Fruit fly (Drosophila melanogaster) whole organism, embryonic: ENCODE data around the gene CG31321.

ENCODE experiments used
- B-H2 ChIP-seq: fragments of 200-800 bp; sonication (Bioruptor generic); optimal IDR thresholded peaks from 2 replicates; lab custom pipeline; 2018; ENCODE audit warnings: missing biosample characterization, mild to moderate bottlenecking, missing genetic modification characterization
- Bgb ChIP-seq: fragments of 200-800 bp; sonication (Bioruptor generic); IDR thresholded peaks from 2 replicates; pipeline ENCODE4 v1.3.6; 2022; ENCODE audit warnings: missing biosample characterization, missing genetic modification characterization; ENCODE audit not compliant: partially characterized antibody
- CG10431 ChIP-seq: fragments of 200-800 bp; sonication (Bioruptor generic); optimal IDR thresholded peaks from 3 replicates; lab custom pipeline; 2018; ENCODE audit warnings: missing biosample characterization, mild to moderate bottlenecking, missing genetic modification characterization
- CG11560 ChIP-seq: fragments of 200-800 bp; sonication (Bioruptor generic); IDR thresholded peaks from 3 replicates; pipeline ENCODE4 v1.3.6; 2022; ENCODE audit warnings: missing biosample characterization, missing genetic modification characterization
- CG11723 ChIP-seq: fragments of 200-800 bp; sonication (Bioruptor generic); optimal IDR thresholded peaks from 2 replicates; lab custom pipeline; 2017; ENCODE audit warnings: missing biosample characterization, mild to moderate bottlenecking, missing genetic modification characterization
- CG1233 ChIP-seq: fragments of 200-800 bp; sonication (Bioruptor generic); optimal IDR thresholded peaks from 4 replicates; lab custom pipeline; 2018; ENCODE audit warnings: missing biosample characterization, mild to moderate bottlenecking, missing genetic modification characterization
- CG12769 ChIP-seq: fragments of 200-800 bp; sonication (Bioruptor generic); optimal IDR thresholded peaks from 2 replicates; lab custom pipeline; 2019; ENCODE audit warnings: missing biosample characterization, mild to moderate bottlenecking, missing genetic modification characterization, moderate library complexity
- CG14014 ChIP-seq: fragments of 200-800 bp; sonication (Bioruptor generic); IDR thresholded peaks from 2 replicates; pipeline ENCODE4 v1.3.6; 2022; ENCODE audit warnings: missing biosample characterization, missing genetic modification characterization
- CG15479 ChIP-seq: fragments of 200-800 bp; sonication (Bioruptor generic); optimal IDR thresholded peaks from 3 replicates; lab custom pipeline; 2019; ENCODE audit warnings: missing biosample characterization, mild to moderate bottlenecking, missing genetic modification characterization, moderate library complexity
- CG15601 ChIP-seq: fragments of 200-800 bp; sonication (Bioruptor generic); optimal IDR thresholded peaks from 3 replicates; lab custom pipeline; 2019; ENCODE audit warnings: missing biosample characterization, mild to moderate bottlenecking, missing genetic modification characterization, moderate library complexity
- CG1603 ChIP-seq: fragments of 200-800 bp; sonication (Bioruptor generic); optimal IDR thresholded peaks from 2 replicates; lab custom pipeline; 2019; ENCODE audit warnings: missing biosample characterization, mild to moderate bottlenecking, missing genetic modification characterization, moderate library complexity
- CG17361 ChIP-seq: fragments of 200-800 bp; sonication (Bioruptor generic); IDR thresholded peaks from 3 replicates; pipeline ENCODE4 v1.3.6; 2022; ENCODE audit warnings: missing biosample characterization, missing genetic modification characterization
- CG17385 ChIP-seq: fragments of 200-800 bp; sonication (Bioruptor generic); optimal IDR thresholded peaks from 3 replicates; lab custom pipeline; 2018; ENCODE audit warnings: missing biosample characterization, mild to moderate bottlenecking, missing genetic modification characterization
- CG17912 ChIP-seq: fragments of 200-800 bp; sonication (Bioruptor generic); optimal IDR thresholded peaks from 2 replicates; lab custom pipeline; 2018; ENCODE audit warnings: missing biosample characterization, mild to moderate bottlenecking, missing genetic modification characterization
- CG2120 ChIP-seq: fragments of 200-800 bp; sonication (Bioruptor generic); optimal IDR thresholded peaks from 3 replicates; lab custom pipeline; 2016; ENCODE audit warnings: missing biosample characterization, missing genetic modification characterization
- CG2199 ChIP-seq: fragments of 200-800 bp; sonication (Bioruptor generic); IDR thresholded peaks from 3 replicates; pipeline ENCODE4 v1.3.6; 2022; ENCODE audit warnings: missing biosample characterization, missing genetic modification characterization
- CG32532 ChIP-seq: fragments of 200-800 bp; sonication (Bioruptor generic); IDR thresholded peaks from 2 replicates; pipeline ENCODE4 v1.3.6; 2022; ENCODE audit warnings: missing biosample characterization, missing genetic modification characterization
- CG3281 ChIP-seq: fragments of 200-800 bp; sonication (Bioruptor generic); optimal IDR thresholded peaks from 3 replicates; lab custom pipeline; 2017; ENCODE audit warnings: missing biosample characterization, mild to moderate bottlenecking, missing genetic modification characterization
- CG34224 ChIP-seq: fragments of 200-800 bp; sonication (Bioruptor generic); IDR thresholded peaks from 3 replicates; pipeline ENCODE4 v1.3.6; 2022; ENCODE audit warnings: missing biosample characterization, missing genetic modification characterization; ENCODE audit not compliant: partially characterized antibody
- CG34376 ChIP-seq: fragments of 200-800 bp; sonication (Bioruptor generic); optimal IDR thresholded peaks from 2 replicates; lab custom pipeline; 2018; ENCODE audit warnings: missing biosample characterization, mild to moderate bottlenecking, missing genetic modification characterization
- CG5180 ChIP-seq: fragments of 200-800 bp; sonication (Bioruptor generic); optimal IDR thresholded peaks from 3 replicates; lab custom pipeline; 2017; ENCODE audit warnings: missing biosample characterization, missing genetic modification characterization, mild to moderate bottlenecking, moderate library complexity, missing genetic modification reagents
- CG6175 ChIP-seq: fragments of 200-800 bp; sonication (Bioruptor generic); IDR thresholded peaks from 3 replicates; pipeline ENCODE4 v1.3.6; 2022; ENCODE audit warnings: missing biosample characterization, missing genetic modification characterization
- CG8765 ChIP-seq: fragments of 200-800 bp; sonication (Bioruptor generic); IDR thresholded peaks from 2 replicates; pipeline ENCODE4 v1.3.6; 2022; ENCODE audit warnings: missing biosample characterization, missing genetic modification characterization
- CG9932 ChIP-seq: fragments of 200-800 bp; sonication (Bioruptor generic); IDR thresholded peaks from 2 replicates; pipeline ENCODE4 v1.3.6; 2022; ENCODE audit warnings: missing biosample characterization, missing genetic modification characterization
- CrebB ChIP-seq: fragments of 200-800 bp; sonication (Bioruptor generic); optimal IDR thresholded peaks from 3 replicates; lab custom pipeline; 2018; ENCODE audit warnings: missing biosample characterization, mild to moderate bottlenecking, missing genetic modification characterization
- Deaf1 ChIP-seq: fragments of 200-800 bp; optimal IDR thresholded peaks from 3 replicates; lab custom pipeline; 2019; ENCODE audit warnings: missing biosample characterization, mild to moderate bottlenecking, missing genetic modification characterization, moderate library complexity
- Ets97D ChIP-seq: fragments of 200-800 bp; sonication (Bioruptor generic); optimal IDR thresholded peaks from 3 replicates; lab custom pipeline; 2016; ENCODE audit warnings: missing biosample characterization, missing genetic modification characterization
- Hey ChIP-seq: fragments of 200-800 bp; sonication (Bioruptor generic); optimal IDR thresholded peaks from 3 replicates; lab custom pipeline; 2018; ENCODE audit warnings: missing biosample characterization, mild to moderate bottlenecking, missing genetic modification characterization
- Hmr ChIP-seq: fragments of 200-800 bp; sonication (Bioruptor generic); optimal IDR thresholded peaks from 3 replicates; lab custom pipeline; 2017; ENCODE audit warnings: mild to moderate bottlenecking, missing biosample characterization, missing genetic modification reagents, missing genetic modification characterization
- MBD-R2 ChIP-seq: fragments of 200-800 bp; sonication (Bioruptor generic); IDR thresholded peaks from 2 replicates; pipeline ENCODE4 v1.3.6; 2022; ENCODE audit warnings: missing biosample characterization, missing genetic modification characterization
- Neu2 ChIP-seq: fragments of 200-800 bp; sonication (Bioruptor generic); optimal IDR thresholded peaks from 3 replicates; lab custom pipeline; 2016; ENCODE audit warnings: missing biosample characterization, missing genetic modification characterization, borderline replicate concordance
- NfI ChIP-seq: fragments of 200-800 bp; sonication (Bioruptor generic); optimal IDR thresholded peaks from 3 replicates; lab custom pipeline; 2018; ENCODE audit warnings: missing biosample characterization, mild to moderate bottlenecking, missing genetic modification characterization, moderate library complexity
- Pdp1 ChIP-seq, 2 experiments: fragments of 200-800 bp; sonication (Bioruptor generic); optimal IDR thresholded peaks; 3 replicates each; lab custom pipeline; 2016; ENCODE audit warnings: missing biosample characterization in 2 of 2, missing genetic modification characterization in 2 of 2, mild to moderate bottlenecking in 1 of 2, moderate library complexity in 1 of 2
- Rfx ChIP-seq: fragments of 200-800 bp; sonication (Bioruptor generic); IDR thresholded peaks from 2 replicates; pipeline ENCODE4 v1.3.6; 2022; ENCODE audit warnings: missing biosample characterization, missing genetic modification characterization
- Sry-δ ChIP-seq: fragments of 200-800 bp; sonication (Bioruptor generic); optimal IDR thresholded peaks from 2 replicates; lab custom pipeline; 2016; ENCODE audit warnings: missing biosample characterization, missing genetic modification characterization
- Stat92E ChIP-seq, 3 experiments: fragments of >200 bp in 2 of 3; fragments of 200-800 bp in 1 of 3; sonication (Bioruptor generic) in 1 of 3; optimal IDR thresholded peaks; 2 replicates each; lab custom pipeline; 2017 to 2019; ENCODE audit warnings: missing biosample characterization in 3 of 3, missing genetic modification characterization in 3 of 3, mild to moderate bottlenecking in 1 of 3, moderate library complexity in 1 of 3
- cad ChIP-seq: fragments of >200 bp; optimal IDR thresholded peaks from 2 replicates; lab custom pipeline; 2017; ENCODE audit warnings: missing biosample characterization, missing genetic modification characterization
- crp ChIP-seq, 2 experiments: fragments of 200-800 bp; sonication (Bioruptor generic); optimal IDR thresholded peaks; 2 replicates in 1 of 2; 3 replicates in 1 of 2; lab custom pipeline; 2017; ENCODE audit warnings: missing biosample characterization in 2 of 2, missing genetic modification characterization in 2 of 2, mild to moderate bottlenecking in 1 of 2, moderate library complexity in 1 of 2
- mirr ChIP-seq: fragments of 200-800 bp; sonication (Bioruptor generic); optimal IDR thresholded peaks from 3 replicates; lab custom pipeline; 2018; ENCODE audit warnings: missing biosample characterization, mild to moderate bottlenecking, missing genetic modification characterization
- nom ChIP-seq: fragments of 200-800 bp; sonication (Bioruptor generic); optimal IDR thresholded peaks from 2 replicates; lab custom pipeline; 2017; ENCODE audit warnings: missing biosample characterization, missing genetic modification characterization, mild to moderate bottlenecking, moderate library complexity, missing genetic modification reagents
- oc ChIP-seq: fragments of 200-800 bp; sonication (Bioruptor generic); optimal IDR thresholded peaks from 2 replicates; lab custom pipeline; 2018; ENCODE audit warnings: missing biosample characterization, mild to moderate bottlenecking, missing genetic modification characterization, moderate library complexity
- odd ChIP-seq: fragments of 200-800 bp; sonication (Bioruptor generic); optimal IDR thresholded peaks from 2 replicates; lab custom pipeline; 2017; ENCODE audit warnings: missing biosample characterization, mild to moderate bottlenecking, missing genetic modification characterization
- peb ChIP-seq: fragments of 200-800 bp; sonication (Bioruptor generic); IDR thresholded peaks from 2 replicates; pipeline ENCODE4 v1.3.6; 2022; ENCODE audit warnings: missing biosample characterization, missing genetic modification characterization
- sna ChIP-seq: fragments of 200-800 bp; sonication (Bioruptor generic); IDR thresholded peaks from 2 replicates; pipeline ENCODE4 v1.3.6; 2022; ENCODE audit warnings: missing biosample characterization, missing genetic modification characterization; ENCODE audit not compliant: partially characterized antibody
- sob ChIP-seq: fragments of 200-800 bp; sonication (Bioruptor generic); IDR thresholded peaks from 2 replicates; pipeline ENCODE4 v1.3.6; 2022; ENCODE audit warnings: missing biosample characterization, missing genetic modification characterization
- sr ChIP-seq: fragments of 200-800 bp; sonication (Bioruptor generic); IDR thresholded peaks from 3 replicates; pipeline ENCODE4 v1.3.6; 2022; ENCODE audit warnings: missing biosample characterization, missing genetic modification characterization
- stwl ChIP-seq: fragments of 200-800 bp; sonication (Bioruptor generic); optimal IDR thresholded peaks from 3 replicates; lab custom pipeline; 2018; ENCODE audit warnings: missing biosample characterization, mild to moderate bottlenecking, missing genetic modification characterization, moderate library complexity
- zen ChIP-seq: fragments of 200-800 bp; sonication (Bioruptor generic); optimal IDR thresholded peaks from 3 replicates; lab custom pipeline; 2018; ENCODE audit warnings: missing biosample characterization, mild to moderate bottlenecking, missing genetic modification characterization, moderate library complexity

The CG31321 gene

DNA sequence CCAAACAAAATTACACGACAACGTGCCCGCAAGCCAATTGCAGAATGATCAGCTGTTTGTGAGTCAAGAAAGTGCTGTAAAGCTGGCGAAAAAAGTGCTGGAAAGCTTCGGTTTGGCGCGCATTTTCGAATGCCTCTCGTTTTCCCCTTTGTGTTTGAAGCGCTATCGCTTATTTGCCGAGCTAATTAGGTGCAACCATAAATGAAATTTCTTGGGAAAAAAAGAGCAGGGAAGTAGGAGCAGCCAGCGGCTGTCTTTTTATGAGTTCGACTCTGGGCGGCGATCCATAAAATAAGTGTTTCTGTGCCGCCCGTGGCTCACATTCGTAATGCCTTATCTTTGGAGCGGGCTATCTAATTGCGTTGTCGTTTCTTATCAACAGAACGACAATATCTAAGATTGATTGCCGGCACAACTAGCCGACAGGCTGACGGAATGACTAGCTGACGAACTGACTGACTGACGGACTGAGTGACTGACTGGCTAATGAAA, 51.6 kb downstream of the CG31321 start, which contains the start of gene Dnaaf5:
Gene Dnaaf5, minus strand, starts transcription at position 46 of the 492 bp plus-strand sequence.
- TF ChIP-seq CG34224 (GFP tag; lab: Robert Waterston, UW) (no peak), Neu2 (GFP tag; lab: Kevin White, UChicago) (no peak), CG2199 (0 out of 3 replicates have a peak, but pooled peaks have one; percentile 29), CG15601 (tag; lab: Kevin White, UChicago) (peak; percentile 15), CG9932 (GFP tag; lab: Robert Waterston, UW) (peak; percentile 31; the same call in 1 of the 2 replicates), CG34376 (GFP tag; lab: Kevin White, UChicago) (peak; percentile 64), Hmr (peak; percentile 7), CG11723 (GFP tag; lab: Kevin White, UChicago) (peak; percentile 16), CG1233 (GFP tag; lab: Kevin White, UChicago) (peak; percentile 18), Deaf1 (tag; lab: Kevin White, UChicago) (peak; percentile 32), CG8765 (GFP tag; lab: Robert Waterston, UW) (no peak), CG17385 (GFP tag; lab: Kevin White, UChicago) (peak; percentile 42), nom (GFP tag; lab: Kevin White, UChicago) (peak; percentile 16), CG17912 (GFP tag; lab: Kevin White, UChicago) (peak; percentile 7), crp (GFP tag; optimal IDR thresholded peaks at IDR 0.05; lab: Kevin White, UChicago) (peak in 1 of 2 experiments; percentile 86), Rfx (GFP tag; lab: Robert Waterston, UW) (0 out of 2 replicates have a peak, but pooled peaks have one; percentile 30), CG6175 (GFP tag; lab: Robert Waterston, UW) (peak; percentile 48; the same call in 1 of the 3 replicates), oc (tag; lab: Kevin White, UChicago) (peak; percentile 8), Pdp1 (GFP tag; optimal IDR thresholded peaks at IDR 0.05; lab: Kevin White, UChicago) (peak; percentile 22 to 62), CG32532 (peak; percentile 20; the same call in 1 of the 2 replicates), Stat92E (GFP tag; optimal IDR thresholded peaks at IDR 0.05; lab: Kevin White, UChicago) (peak in 1 of 3 experiments; percentile 45), odd (GFP tag; lab: Kevin White, UChicago) (peak; percentile 44), NfI (GFP tag; lab: Kevin White, UChicago) (peak; percentile 37), CrebB (tag; lab: Kevin White, UChicago) (peak; percentile 5), sr (GFP tag; lab: Robert Waterston, UW) (no peak), peb (GFP tag; lab: Robert Waterston, UW) (no peak), CG2120 (GFP tag; lab: Kevin White, UChicago) (peak; percentile 21), CG12769 (tag; lab: Kevin White, UChicago) (peak; percentile 83), MBD-R2 (GFP tag; lab: Robert Waterston, UW) (peak; percentile 51; the same call in 1 of the 2 replicates), CG3281 (GFP tag; lab: Kevin White, UChicago) (peak; percentile 21), sna (GFP tag; lab: Robert Waterston, UW) (0 out of 2 replicates have a peak, but pooled peaks have one; percentile 17), Bgb (0 out of 2 replicates have a peak, but pooled peaks have one; percentile 26), zen (no peak), stwl (tag; lab: Kevin White, UChicago) (peak; percentile 12), CG1603 (tag; lab: Kevin White, UChicago) (peak; percentile 37), sob (peak; percentile 31; the same call in 1 of the 2 replicates), cad (GFP tag; lab: Kevin White, UChicago) (peak; percentile 29), Hey (tag; lab: Kevin White, UChicago) (peak; percentile 100), CG15479 (GFP tag; lab: Kevin White, UChicago) (peak; percentile 51), CG10431 (GFP tag; lab: Kevin White, UChicago) (peak; percentile 57), Sry-δ (GFP tag; lab: Kevin White, UChicago) (peak; percentile 16), CG17361 (GFP tag; lab: Robert Waterston, UW) (0 out of 3 replicates have a peak, but pooled peaks have one; percentile 11), B-H2 (GFP tag; lab: Kevin White, UChicago) (peak; percentile 21), mirr (GFP tag; lab: Kevin White, UChicago) (peak; percentile 80), Ets97D (peak; percentile 7), CG14014 (GFP tag; lab: Robert Waterston, UW) (peak; percentile 29; the same call in 1 of the 2 replicates), CG5180 (GFP tag; lab: Kevin White, UChicago) (peak; percentile 42), CG11560 (no peak)
